Fruit fly (Drosophila melanogaster) Kc167 (cell line): Measurements from ENCODE around the gene Fur2.

ENCODE experiments used
- Sin3A ChIP-seq: fragments of >200 bp; optimal IDR thresholded peaks from 2 replicates; lab custom pipeline; 2018; ENCODE audit warnings: missing external identifiers
- psq ChIP-seq: fragments of >200 bp; optimal IDR thresholded peaks from 2 replicates; lab custom pipeline; 2017; ENCODE audit warnings: missing external identifiers

DNA sequence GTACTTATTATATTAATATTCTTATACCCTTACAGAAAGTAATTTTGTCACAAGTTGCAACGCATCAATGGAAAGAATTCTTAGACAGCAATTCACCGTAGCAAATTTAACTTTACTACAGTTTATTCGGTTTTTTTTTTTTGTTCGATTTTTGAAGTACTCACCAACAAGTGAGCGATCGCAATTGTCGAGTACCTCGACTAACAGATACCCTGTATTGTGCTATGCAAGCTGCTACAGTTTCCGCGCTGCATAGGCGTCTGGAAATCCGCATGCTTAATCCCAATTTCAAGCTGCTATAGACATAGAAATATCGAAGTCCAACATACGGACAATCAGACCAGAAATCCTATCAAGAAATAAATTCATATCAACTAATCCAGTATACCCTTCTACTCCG is 4.3 kb upstream of the Fur2 start:
- TF ChIP-seq Sin3A (lab: Kevin White, UChicago) = no peak
- TF ChIP-seq psq = no peak
